Worm (Caenorhabditis elegans) whole organism, L4 larva: Measurements from ENCODE around the gene Y4C6A.4.
A peak's percentile ranks its signal among the peaks of the same experiment; 100 is the strongest.
"Not testable (repeated sequence)": the region's sequence is repeated elsewhere in the genome, so short reads cannot be mapped to it uniquely, and the experiment has no call there.

Source experiments
- D1046.2 ChIP-seq: fragments of 200-800 bp; sonication (Bioruptor generic); IDR thresholded peaks from 2 replicates; pipeline ENCODE4 v1.3.6; 2022; ENCODE audit warnings: missing genetic modification characterization, missing compliant biosample characterization
- F26F4.8 ChIP-seq: fragments of 200-800 bp; sonication (Bioruptor generic); conservative IDR thresholded peaks from 2 replicates; pipeline ENCODE4 v1.3.6; 2022; ENCODE audit warnings: missing genetic modification characterization, missing compliant biosample characterization
- F37D6.2 ChIP-seq: sonication (generic microtip); optimal IDR thresholded peaks from 2 replicates; lab custom pipeline; 2016; ENCODE audit warnings: mild to moderate bottlenecking, missing genetic modification characterization, missing compliant biosample characterization
- F44E2.7 ChIP-seq: fragments of 200-800 bp; sonication (Bioruptor generic); IDR thresholded peaks from 2 replicates; pipeline ENCODE4 v2.1.2; 2022; ENCODE audit warnings: missing genetic modification characterization, missing compliant biosample characterization
- Y48G9A.11 ChIP-seq: fragments of 200-800 bp; sonication (Bioruptor generic); IDR thresholded peaks from 2 replicates; pipeline ENCODE4 v1.3.6; 2022; ENCODE audit warnings: missing genetic modification reagents, missing genetic modification characterization, missing compliant biosample characterization
- Y5F2A.4 ChIP-seq: fragments of 200-800 bp; sonication (Bioruptor generic); optimal IDR thresholded peaks from 2 replicates; lab custom pipeline; 2018; ENCODE audit warnings: mild to moderate bottlenecking, missing genetic modification characterization, missing compliant biosample characterization
- aha-1 ChIP-seq: fragments of 150-350 bp; peaks from one replicate; lab custom pipeline; 2014; ENCODE audit warnings: missing biosample characterization, missing genetic modification characterization
- ceh-20 ChIP-seq: fragments of 200-800 bp; sonication (Bioruptor generic); IDR thresholded peaks from 2 replicates; pipeline ENCODE4 v1.3.6; 2022; ENCODE audit warnings: missing genetic modification reagents, missing genetic modification characterization, missing compliant biosample characterization
- ceh-32 ChIP-seq: sonication (generic microtip); optimal IDR thresholded peaks from 2 replicates; lab custom pipeline; 2016; ENCODE audit warnings: mild to moderate bottlenecking, missing genetic modification characterization, missing compliant biosample characterization; ENCODE audit not compliant: poor library complexity
- ceh-82 ChIP-seq: sonication (generic microtip); optimal IDR thresholded peaks from 2 replicates; lab custom pipeline; 2017; ENCODE audit warnings: missing biosample characterization, missing genetic modification characterization
- daf-16 ChIP-seq, 3 experiments: sonication (generic microtip); optimal IDR thresholded peaks; 2 replicates each; lab custom pipeline; 2016 to 2017; ENCODE audit warnings: missing genetic modification characterization in 3 of 3, missing genetic modification reagents in 3 of 3, mild to moderate bottlenecking in 2 of 3, missing compliant biosample characterization in 2 of 3, missing biosample characterization in 1 of 3, moderate library complexity in 1 of 3
- daf-19 ChIP-seq: fragments of 200-800 bp; sonication (Bioruptor generic); conservative IDR thresholded peaks from 2 replicates; pipeline ENCODE4 v1.3.6; 2022; ENCODE audit warnings: missing genetic modification characterization, missing compliant biosample characterization
- dmd-6 ChIP-seq: fragments of 200-800 bp; sonication (Bioruptor generic); IDR thresholded peaks from 2 replicates; pipeline ENCODE4 v1.3.6; 2022; ENCODE audit warnings: missing genetic modification reagents, missing genetic modification characterization, missing compliant biosample characterization
- duxl-1 ChIP-seq: sonication (generic microtip); optimal IDR thresholded peaks from 2 replicates; lab custom pipeline; 2016; ENCODE audit warnings: mild to moderate bottlenecking, missing genetic modification characterization, moderate library complexity, missing compliant biosample characterization; ENCODE audit not compliant: poor library complexity
- fkh-10 ChIP-seq: fragments of 150-350 bp; optimal IDR thresholded peaks from 2 replicates; lab custom pipeline; 2014; ENCODE audit warnings: missing biosample characterization, missing genetic modification reagents, missing genetic modification characterization
- fos-1 ChIP-seq: fragments of 150-350 bp; optimal IDR thresholded peaks from 2 replicates; lab custom pipeline; 2014; ENCODE audit warnings: missing biosample characterization, missing genetic modification characterization
- gei-8 ChIP-seq: fragments of 200-800 bp; sonication (Bioruptor generic); optimal IDR thresholded peaks from 2 replicates; lab custom pipeline; 2018; ENCODE audit warnings: mild to moderate bottlenecking, missing genetic modification characterization, missing compliant biosample characterization
- hlh-11 ChIP-seq: fragments of 200-800 bp; sonication (Bioruptor generic); optimal IDR thresholded peaks from 2 replicates; lab custom pipeline; 2018; ENCODE audit warnings: mild to moderate bottlenecking, missing genetic modification characterization, missing compliant biosample characterization
- hmg-1.1 ChIP-seq: fragments of 200-800 bp; sonication (Bioruptor generic); IDR thresholded peaks from 2 replicates; pipeline ENCODE4 v1.3.6; 2022; ENCODE audit warnings: missing genetic modification reagents, missing genetic modification characterization, missing compliant biosample characterization
- jun-1 ChIP-seq: fragments of 150-350 bp; optimal IDR thresholded peaks from 2 replicates; lab custom pipeline; 2014; ENCODE audit warnings: missing biosample characterization, missing genetic modification reagents, missing genetic modification characterization
- lin-29 ChIP-seq: fragments of 200-800 bp; sonication (Bioruptor generic); IDR thresholded peaks from 2 replicates; pipeline ENCODE4 v1.3.6; 2022; ENCODE audit warnings: missing genetic modification reagents, missing genetic modification characterization, missing compliant biosample characterization
- lin-38 ChIP-seq: fragments of 200-800 bp; sonication (Bioruptor generic); IDR thresholded peaks from 2 replicates; pipeline ENCODE4 v1.3.6; 2022; ENCODE audit warnings: missing genetic modification reagents, missing genetic modification characterization, missing compliant biosample characterization
- lir-3 ChIP-seq: sonication (generic microtip); optimal IDR thresholded peaks from 2 replicates; lab custom pipeline; 2016; ENCODE audit warnings: mild to moderate bottlenecking, missing genetic modification characterization, missing compliant biosample characterization
- madf-5 ChIP-seq, 2 experiments: fragments of 200-800 bp; sonication (Bioruptor generic); IDR thresholded peaks; 2 replicates each; pipeline ENCODE4 v1.3.6; 2022; ENCODE audit warnings: missing compliant biosample characterization in 2 of 2, missing genetic modification characterization in 2 of 2
- mdt-29 ChIP-seq: fragments of 200-800 bp; sonication (Bioruptor generic); IDR thresholded peaks from 2 replicates; pipeline ENCODE4 v1.3.6; 2022; ENCODE audit warnings: missing genetic modification reagents, missing genetic modification characterization, missing compliant biosample characterization
- mep-1 ChIP-seq: fragments of 150-350 bp; sonication (generic microtip); optimal IDR thresholded peaks from 3 replicates; lab custom pipeline; 2014; ENCODE audit warnings: missing biosample characterization, missing genetic modification characterization
- mxl-3 ChIP-seq: fragments of 200-800 bp; sonication (Bioruptor generic); optimal IDR thresholded peaks from 2 replicates; lab custom pipeline; 2018; ENCODE audit warnings: mild to moderate bottlenecking, missing genetic modification characterization, missing compliant biosample characterization
- nhr-10 ChIP-seq: fragments of 150-350 bp; optimal IDR thresholded peaks from 2 replicates; lab custom pipeline; 2014; ENCODE audit warnings: missing biosample characterization, missing genetic modification characterization
- nhr-11 ChIP-seq: fragments of 150-350 bp; optimal IDR thresholded peaks from 2 replicates; lab custom pipeline; 2014; ENCODE audit warnings: missing biosample characterization, missing genetic modification characterization
- nhr-6 ChIP-seq: fragments of 150-350 bp; optimal IDR thresholded peaks from 2 replicates; lab custom pipeline; 2014; ENCODE audit warnings: missing biosample characterization, missing genetic modification characterization
- nhr-76 ChIP-seq: fragments of 150-350 bp; optimal IDR thresholded peaks from 2 replicates; lab custom pipeline; 2014; ENCODE audit warnings: missing biosample characterization, missing genetic modification characterization
- rbr-2 ChIP-seq: sonication (generic microtip); optimal IDR thresholded peaks from 2 replicates; lab custom pipeline; 2016; ENCODE audit warnings: missing genotype, missing genetic modification characterization, missing compliant biosample characterization
- sdz-12 ChIP-seq: fragments of 200-800 bp; sonication (Bioruptor generic); optimal IDR thresholded peaks from 2 replicates; lab custom pipeline; 2018; ENCODE audit warnings: mild to moderate bottlenecking, missing genetic modification characterization, missing compliant biosample characterization
- snpc-1.2 ChIP-seq: fragments of 200-800 bp; sonication (Bioruptor generic); IDR thresholded peaks from 2 replicates; pipeline ENCODE4 v1.3.6; 2022; ENCODE audit warnings: missing genetic modification reagents, missing genetic modification characterization, missing compliant biosample characterization
- snpc-4 ChIP-seq: fragments of 150-350 bp; optimal IDR thresholded peaks from 2 replicates; lab custom pipeline; 2014; ENCODE audit warnings: missing biosample characterization, missing genetic modification characterization
- tag-97 ChIP-seq: fragments of 200-800 bp; sonication (Bioruptor generic); IDR thresholded peaks from 2 replicates; pipeline ENCODE4 v1.3.6; 2022; ENCODE audit warnings: missing genetic modification characterization, missing compliant biosample characterization
- unc-62 ChIP-seq, 3 experiments: fragments of 150-350 bp in 1 of 3; sonication (generic microtip); optimal IDR thresholded peaks in 2 of 3; peaks in 1 of 3; 1 replicate in 1 of 3; 2 replicates in 2 of 3; lab custom pipeline; 2014 to 2017; ENCODE audit warnings: missing biosample characterization in 3 of 3, missing genetic modification characterization in 3 of 3, missing genetic modification reagents in 3 of 3, missing genotype in 1 of 3
- ztf-11 ChIP-seq: fragments of 150-350 bp; optimal IDR thresholded peaks from 2 replicates; lab custom pipeline; 2014; ENCODE audit warnings: missing biosample characterization, missing genetic modification characterization

Y4C6A.4 gene

DNA sequence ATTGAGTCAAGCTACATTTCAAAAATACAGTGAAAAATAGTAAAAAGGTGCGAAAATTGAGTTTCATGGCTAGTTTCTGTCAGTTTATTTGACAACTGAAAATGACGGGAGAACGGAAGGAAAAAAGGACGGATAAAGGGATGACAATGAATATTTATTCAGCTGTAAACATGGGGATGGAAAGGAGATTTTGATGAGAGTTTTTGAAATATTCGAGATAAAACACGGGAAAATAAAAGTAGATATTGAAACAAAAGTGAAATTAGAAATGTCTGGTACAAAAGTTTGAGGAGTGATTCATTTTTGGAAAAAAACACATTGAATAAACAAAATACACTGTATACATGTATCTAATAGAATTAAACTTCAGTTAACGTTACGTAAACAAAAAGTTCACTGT, 29.5 kb downstream of the Y4C6A.4 start, which contains the start of gene T11F8.12:
Gene T11F8.12, minus strand, starts transcription at position 101 of the 400 bp plus-strand sequence.
- TF ChIP-seq ceh-32 (no peak), mdt-29 (GFP tag; lab: Robert Waterston, UW) (no peak), nhr-10 (tag; lab: Kevin White, UChicago) (no peak)

DNA sequence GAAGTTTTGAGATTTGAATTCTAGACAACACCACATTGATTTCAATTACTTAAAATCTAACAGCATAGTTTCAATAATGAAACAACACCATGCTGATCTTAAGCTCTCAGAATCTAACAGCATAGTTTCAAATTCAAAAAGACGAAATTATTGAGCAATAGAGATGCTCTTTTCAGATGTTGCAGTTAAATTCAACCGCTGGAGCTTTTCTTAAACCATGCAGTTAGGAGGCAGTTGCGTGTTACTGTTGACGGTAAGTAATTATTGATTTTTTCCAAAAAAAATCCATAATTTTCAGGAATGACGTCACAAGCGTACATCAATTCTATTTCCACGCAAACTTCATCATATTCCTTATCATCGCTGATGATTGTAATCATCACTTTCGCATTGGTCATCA, 30.0 kb downstream of the Y4C6A.4 start, which contains the start of gene T11F8.5:
Gene T11F8.5, plus strand, starts transcription at position 301 of the 400 bp plus-strand sequence.
- TF ChIP-seq madf-5 (GFP tag; IDR thresholded peaks at IDR 0.05; lab: Robert Waterston, UW) (no peak), mxl-3 (no peak), nhr-10 (tag; lab: Kevin White, UChicago) (no peak), duxl-1 (no peak), nhr-6 (tag; lab: Kevin White, UChicago) (no peak), F37D6.2 (tag; lab: Kevin White, UChicago) (no peak), aha-1 (tag; lab: Kevin White, UChicago) (no peak), rbr-2 (tag; lab: Kevin White, UChicago) (no peak), unc-62 (GFP tag; optimal IDR thresholded peaks at IDR 0.05 in 1 of 2; lab: Kevin White, UChicago) (no peak), unc-62 (tag; optimal IDR thresholded peaks at IDR 0.05; lab: Kevin White, UChicago) (no peak), ztf-11 (tag; lab: Kevin White, UChicago) (no peak), jun-1 (tag; lab: Kevin White, UChicago) (no peak)
- TF ChIP-seq, all 104 proteins: peak for 0

DNA sequence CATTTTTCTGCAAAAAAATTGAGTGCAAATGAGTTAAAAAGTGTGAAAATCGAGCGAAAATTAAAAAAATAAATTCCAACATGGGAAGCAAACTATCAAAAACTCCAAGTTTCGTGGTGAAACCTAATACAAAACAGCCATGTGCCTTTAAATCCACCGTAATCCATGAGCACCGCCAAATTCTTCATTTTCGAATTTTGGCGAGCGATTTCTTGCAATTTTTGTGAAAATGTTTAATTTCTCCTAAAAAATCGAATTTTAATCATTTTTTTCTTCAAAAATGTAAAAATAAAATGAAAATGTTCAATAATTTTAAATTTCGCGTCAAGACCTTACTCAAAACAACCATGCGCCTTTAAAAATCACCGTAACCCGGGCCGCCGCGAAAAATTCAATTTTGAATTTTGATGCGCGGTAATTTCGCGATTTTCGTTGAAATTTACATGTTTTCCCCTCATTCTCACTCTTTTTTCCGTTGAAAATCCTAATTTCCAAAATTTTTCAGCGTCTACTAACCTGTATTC, 33.5 kb downstream of the Y4C6A.4 start, which contains the start of the genes snpc-3.1 and puf-7:
Gene snpc-3.1, minus strand, starts transcription at position 51 of the 524 bp plus-strand sequence.
Gene puf-7, plus strand, starts transcription at position 506 of the 524 bp plus-strand sequence.
- TF ChIP-seq lin-38 (peak; percentile 31; the same call in 1 of the 2 replicates), Y48G9A.11 (GFP tag; lab: Robert Waterston, UW) (peak; percentile 57; the same call in 1 of the 2 replicates)

DNA sequence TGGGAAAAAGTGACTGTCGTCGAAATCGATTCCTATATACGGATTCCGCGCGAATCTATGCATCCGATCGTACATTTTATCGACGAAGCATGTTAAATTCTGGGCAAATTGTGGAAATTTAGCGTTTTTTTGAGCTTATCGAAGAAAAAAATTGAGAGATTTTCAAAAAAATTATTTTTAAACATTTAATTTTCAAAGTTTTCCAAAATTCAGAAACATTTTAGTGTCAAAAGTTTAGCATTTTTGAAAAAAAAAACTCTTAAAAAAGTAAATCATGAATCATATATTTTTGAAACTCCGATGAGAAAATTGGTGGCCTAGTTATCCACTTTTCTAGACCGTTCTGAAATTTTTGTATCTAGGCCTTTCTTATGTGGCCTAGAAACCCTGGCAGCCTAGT, 38.3 kb downstream of the Y4C6A.4 start, which contains the start of gene B0273.115:
Gene B0273.115, minus strand, starts transcription at position 101 of the 400 bp plus-strand sequence.
- not testable (repeated sequence) for TF ChIP-seq Y5F2A.4 (GFP tag; lab: Kevin White, UChicago); hlh-11 (tag; lab: Kevin White, UChicago); lin-29 (GFP tag; lab: Robert Waterston, UW)

DNA sequence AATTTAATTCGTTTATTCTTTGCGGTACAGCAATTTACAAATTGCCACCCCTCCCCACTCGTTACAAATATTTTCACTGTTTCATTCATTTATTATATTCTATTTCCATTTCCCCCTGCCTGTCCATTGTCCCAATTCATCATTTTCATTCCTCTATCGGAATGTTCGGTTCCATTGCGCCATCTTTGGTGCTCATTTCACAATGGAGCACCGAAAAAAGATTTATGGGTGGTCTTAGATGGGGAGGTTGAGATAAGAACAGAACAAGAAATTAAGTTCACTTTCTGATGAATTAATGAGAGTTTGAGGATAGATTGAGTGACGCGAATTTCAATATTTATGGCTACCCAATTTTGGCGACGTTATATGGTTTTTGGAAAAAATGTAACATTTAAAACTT, 39.4 kb downstream of the Y4C6A.4 start:
- TF ChIP-seq F26F4.8 (GFP tag; lab: Robert Waterston, UW), result no peak
- TF ChIP-seq fos-1, result no peak
- TF ChIP-seq unc-62 (GFP tag; optimal IDR thresholded peaks at IDR 0.05 in 1 of 2; lab: Kevin White, UChicago), result peak in 1 of 2 experiments; percentile 63
- no peak for TF ChIP-seq unc-62 (tag; optimal IDR thresholded peaks at IDR 0.05; lab: Kevin White, UChicago)
- TF ChIP-seq mxl-3, result no peak
- no peak for TF ChIP-seq snpc-1.2 (GFP tag; lab: Robert Waterston, UW)
- no peak for TF ChIP-seq ceh-20 (GFP tag; lab: Robert Waterston, UW)

DNA sequence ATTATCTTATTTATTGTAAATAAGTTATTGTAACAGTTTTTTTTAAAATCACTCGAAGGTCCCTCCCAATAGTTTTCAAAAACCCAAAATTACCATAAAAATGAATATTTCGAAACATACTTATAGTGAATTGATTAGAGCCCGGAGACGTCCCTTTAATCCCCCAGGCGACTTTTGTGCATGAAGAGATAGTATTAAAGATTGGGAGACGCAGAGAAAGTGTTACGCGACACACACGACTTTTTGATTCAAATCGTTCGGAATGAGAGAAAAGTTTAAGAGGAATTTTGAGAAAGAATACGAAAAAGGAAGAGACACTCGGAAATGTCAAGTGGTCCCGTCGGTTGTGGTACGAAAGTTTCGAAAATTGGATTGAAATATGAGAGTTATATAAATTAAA, 40.4 kb downstream of the Y4C6A.4 start:
- no peak for TF ChIP-seq sdz-12 (GFP tag; lab: Kevin White, UChicago)
- no peak for TF ChIP-seq nhr-76
- no peak for TF ChIP-seq fkh-10

DNA sequence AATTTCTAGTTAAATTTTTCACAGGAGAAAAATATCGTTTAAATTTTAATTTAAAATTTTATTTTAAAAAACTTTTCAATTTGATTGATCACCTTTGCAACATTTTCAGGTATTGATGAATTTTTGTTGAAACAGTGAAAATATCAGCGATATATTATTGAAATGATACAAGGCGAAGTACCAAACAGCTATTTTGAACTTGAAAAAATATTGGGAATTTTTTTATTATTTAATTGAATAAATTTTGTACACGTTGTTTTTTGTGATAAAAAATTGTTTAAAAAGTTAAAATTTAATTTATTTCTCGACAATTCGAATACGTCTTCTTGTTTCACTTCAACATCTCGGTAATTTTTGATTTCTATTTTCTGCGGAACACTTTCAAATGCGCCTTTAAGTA, 40.9 kb downstream of the Y4C6A.4 start, which contains the start of gene B0273.1:
Gene B0273.1, plus strand, starts transcription at position 301 of the 400 bp plus-strand sequence.
- TF ChIP-seq mdt-29 (GFP tag; lab: Robert Waterston, UW), result no peak
- no peak for TF ChIP-seq gei-8 (GFP tag; lab: Kevin White, UChicago)
- TF ChIP-seq ceh-32, result no peak
- TF ChIP-seq daf-16 (GFP tag; optimal IDR thresholded peaks at IDR 0.05; lab: Kevin White, UChicago), result no peak
- TF ChIP-seq daf-16 (tag; optimal IDR thresholded peaks at IDR 0.05; lab: Kevin White, UChicago), result no peak
- TF ChIP-seq snpc-1.2 (GFP tag; lab: Robert Waterston, UW), result no peak
- TF ChIP-seq tag-97 (GFP tag; lab: Robert Waterston, UW), result no peak
- no peak for TF ChIP-seq daf-19 (GFP tag; lab: Robert Waterston, UW)
- TF ChIP-seq ceh-82, result no peak
- TF ChIP-seq nhr-6 (tag; lab: Kevin White, UChicago), result no peak
- TF ChIP-seq mep-1, result no peak
- TF ChIP-seq nhr-11, result no peak
- no peak for TF ChIP-seq lir-3 (tag; lab: Kevin White, UChicago)
- no peak for TF ChIP-seq snpc-4
- no peak for TF ChIP-seq D1046.2 (GFP tag; lab: Robert Waterston, UW)
- no peak for TF ChIP-seq F44E2.7
- no peak for TF ChIP-seq dmd-6 (GFP tag; lab: Robert Waterston, UW)
- no peak for TF ChIP-seq hmg-1.1 (GFP tag; lab: Robert Waterston, UW)
